Worm (Caenorhabditis elegans): Measurements from ENCODE around the gene srbc-79.
A peak's percentile ranks its signal among the peaks of the same experiment; 100 is the strongest.

The srbc-79 gene

DNA sequence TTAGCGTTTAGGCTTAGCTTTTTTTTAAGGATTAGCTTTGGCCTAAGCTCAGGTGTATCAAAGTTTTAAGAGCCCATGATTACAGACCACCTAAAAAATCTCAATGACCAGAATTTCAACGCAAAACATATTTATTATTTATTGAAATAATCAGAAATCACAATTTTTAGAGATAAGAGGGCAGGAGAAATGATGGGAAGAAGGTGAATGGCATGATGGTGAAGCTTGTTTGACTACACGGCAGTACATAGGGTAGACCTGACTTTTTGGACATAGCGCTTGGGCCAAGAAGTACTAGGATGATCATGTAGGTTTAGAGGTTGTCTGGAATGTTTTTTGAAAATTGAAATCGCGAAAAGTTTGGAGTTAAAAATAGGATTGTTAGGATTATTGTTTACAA, 7.4 kb upstream of the srbc-79 start:
- no peak for TF ChIP-seq snpc-4 (tag; optimal IDR thresholded peaks at IDR 0.05)
- TF ChIP-seq pqm-1 (tag; optimal IDR thresholded peaks at IDR 0.05), result peak; percentile 8
- TF ChIP-seq elt-2 (tag; optimal IDR thresholded peaks at IDR 0.05), result peak; percentile 30

ce11 chrV:20498980-20499379, 6.7 kb upstream of the srbc-79 start, which contains the start of gene dct-16:
TSS of gene dct-16 (minus strand) at chrV:20499057.
- no peak for TF ChIP-seq ceh-16 (tag; optimal IDR thresholded peaks at IDR 0.05)
- TF ChIP-seq nfya-1 (tag; optimal IDR thresholded peaks at IDR 0.05; ENCODE audit: insufficient read depth), result no peak
- no peak for TF ChIP-seq eor-1 (tag; optimal IDR thresholded peaks at IDR 0.05)
- TF ChIP-seq tbx-2 (tag; optimal IDR thresholded peaks at IDR 0.05), result no peak
- TF ChIP-seq aly-2 (tag; optimal IDR thresholded peaks at IDR 0.05), result no peak
- TF ChIP-seq snpc-4 (tag; optimal IDR thresholded peaks at IDR 0.05), result no peak
- no peak for TF ChIP-seq zag-1 (tag; optimal IDR thresholded peaks at IDR 0.05)
- TF ChIP-seq lin-39 (tag; optimal IDR thresholded peaks at IDR 0.05), result no peak
- no peak for TF ChIP-seq sea-2 (GFP tag; optimal IDR thresholded peaks at IDR 0.05)
- peak; percentile 90 for TF ChIP-seq pqm-1 (tag; optimal IDR thresholded peaks at IDR 0.05)
- TF ChIP-seq hmg-11 (tag; optimal IDR thresholded peaks at IDR 0.05), result no peak
- no peak for TF ChIP-seq fkh-10 (GFP tag; optimal IDR thresholded peaks at IDR 0.05)
- TF ChIP-seq nhr-12 (tag; optimal IDR thresholded peaks at IDR 0.05), result no peak
- TF ChIP-seq jun-1 (tag; optimal IDR thresholded peaks at IDR 0.05), result no peak
- TF ChIP-seq ceh-28 (tag; optimal IDR thresholded peaks at IDR 0.05), result no peak
- TF ChIP-seq ama-1 (optimal IDR thresholded peaks at IDR 0.05), result peak; percentile 39
- no peak for TF ChIP-seq elt-1 (tag; optimal IDR thresholded peaks at IDR 0.05)
- TF ChIP-seq elt-2 (tag; optimal IDR thresholded peaks at IDR 0.05), result peak; percentile 97

DNA sequence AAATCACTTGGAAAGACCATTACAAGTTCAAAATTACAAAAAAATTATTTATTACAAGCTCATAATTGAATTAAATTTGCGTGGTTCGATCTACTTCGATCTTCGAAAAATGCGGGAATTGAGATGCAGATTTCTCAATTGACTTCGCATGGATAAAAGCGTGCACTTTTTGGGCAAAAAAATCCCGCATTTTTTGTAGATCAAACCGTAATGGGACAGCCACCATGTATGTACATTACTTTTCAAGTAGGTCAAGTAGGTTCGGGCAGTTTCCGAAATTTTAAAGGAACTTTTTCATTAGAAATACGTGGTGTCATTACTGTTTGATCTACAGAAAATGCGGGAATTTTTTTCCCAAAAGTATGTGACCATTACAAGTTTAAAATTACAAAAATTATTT, 5.3 kb upstream of the srbc-79 start:
- TF ChIP-seq elt-2 (tag; optimal IDR thresholded peaks at IDR 0.05) (peak; percentile 51), nhr-43 (tag; optimal IDR thresholded peaks at IDR 0.05; ENCODE audit: poor library complexity, severe bottlenecking) (peak; percentile 2), mml-1 (tag; optimal IDR thresholded peaks at IDR 0.05) (no peak), fos-1 (tag; optimal IDR thresholded peaks at IDR 0.05) (peak; percentile 54), skn-1 (tag; optimal IDR thresholded peaks at IDR 0.05) (no peak)

DNA sequence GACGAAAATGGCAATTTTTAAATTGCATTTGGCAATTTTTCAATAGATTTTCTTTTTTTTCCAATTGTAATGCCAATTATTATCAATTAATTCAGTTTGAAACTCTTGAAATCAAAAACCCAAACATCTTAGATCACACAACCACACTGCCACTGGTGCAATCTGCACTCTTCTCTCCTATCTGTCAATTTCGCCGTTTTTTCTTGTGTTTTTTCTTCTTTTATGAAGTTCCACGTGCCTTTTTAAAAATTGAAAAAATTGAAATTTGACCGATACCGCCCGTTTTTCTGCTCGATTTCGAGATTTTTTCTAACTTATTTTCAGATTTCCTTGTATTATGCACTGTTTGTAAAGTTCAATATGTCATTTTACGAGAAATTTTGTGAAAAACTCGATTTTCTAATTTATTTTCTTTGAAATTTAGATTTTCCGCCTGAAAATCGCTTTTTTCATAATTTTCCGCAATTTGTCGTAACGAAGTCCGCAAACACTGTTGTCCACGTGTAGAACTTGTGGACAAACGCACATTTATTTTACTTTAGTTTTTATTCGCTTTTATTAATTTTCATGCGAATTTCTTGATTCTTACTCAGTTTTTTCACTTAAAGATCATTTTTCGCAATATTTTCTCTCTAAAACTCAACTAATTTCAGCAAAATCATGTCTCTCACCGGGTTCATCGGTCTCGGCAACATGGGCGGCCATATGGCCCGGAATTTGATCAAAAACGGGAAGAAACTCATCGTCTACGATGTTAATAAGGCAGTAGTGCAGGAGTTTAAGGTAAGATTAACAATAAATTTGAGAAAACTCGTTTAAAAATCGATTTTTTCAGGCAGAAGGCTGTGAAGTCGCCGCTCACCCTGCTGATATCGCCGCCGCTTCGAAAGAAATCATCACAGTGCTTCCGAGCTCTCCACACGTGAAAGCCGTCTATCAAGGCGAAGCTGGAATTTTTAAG, 1.3 kb upstream of the srbc-79 start, which contains the start of gene B0250.5:
TSS of gene B0250.5 (plus strand) at position 654 of the 961 bp plus-strand sequence.
- TF ChIP-seq nhr-25 (tag; optimal IDR thresholded peaks at IDR 0.05), result no peak
- peak; percentile 3 for TF ChIP-seq lin-15B (tag; optimal IDR thresholded peaks at IDR 0.05)
- TF ChIP-seq elt-3 (tag; optimal IDR thresholded peaks at IDR 0.05), result no peak
- no peak for TF ChIP-seq ama-1 (optimal IDR thresholded peaks at IDR 0.05)
- TF ChIP-seq nfya-1 (tag; optimal IDR thresholded peaks at IDR 0.05; ENCODE audit: insufficient read depth), result peak; percentile 42
- peak; percentile 21 for TF ChIP-seq pha-4 (tag; optimal IDR thresholded peaks at IDR 0.05)
- TF ChIP-seq elt-2 (tag; optimal IDR thresholded peaks at IDR 0.05), result peak; percentile 27

- TF ChIP-seq nhr-77 (tag; optimal IDR thresholded peaks at IDR 0.05) (no peak), nhr-43 (tag; optimal IDR thresholded peaks at IDR 0.05; ENCODE audit: poor library complexity, severe bottlenecking) (no peak), daf-12 (tag; optimal IDR thresholded peaks at IDR 0.05) (no peak), nhr-76 (tag; optimal IDR thresholded peaks at IDR 0.05) (no peak), pqm-1 (tag; optimal IDR thresholded peaks at IDR 0.05) (no peak), elt-3 (tag; optimal IDR thresholded peaks at IDR 0.05) (no peak), skn-1 (tag; optimal IDR thresholded peaks at IDR 0.05) (no peak), egl-5 (tag; optimal IDR thresholded peaks at IDR 0.05) (no peak), ztf-11 (tag; optimal IDR thresholded peaks at IDR 0.05) (no peak), nhr-237 (tag; optimal IDR thresholded peaks at IDR 0.05) (no peak), ama-1 (optimal IDR thresholded peaks at IDR 0.05) (no peak), fos-1 (tag; optimal IDR thresholded peaks at IDR 0.05) (no peak), lsy-12 (tag; optimal IDR thresholded peaks at IDR 0.05) (no peak)
These were observed 3.2 kb downstream of the srbc-79 start, which contains the start of gene srbc-78 for ce11 chrV:20489102-20489501. TSS of gene srbc-78 (minus strand) at chrV:20489202.
